Worm (Caenorhabditis elegans) whole organism, L4 larva: ENCODE data around the gene his-71.

Source experiments
- lin-1 ChIP-seq: fragments of 200-800 bp; sonication (Bioruptor generic); IDR thresholded peaks from 2 replicates; pipeline ENCODE4 v1.3.6; 2022; ENCODE audit warnings: missing genetic modification reagents, missing genetic modification characterization, missing compliant biosample characterization
- madf-9 ChIP-seq: fragments of 200-800 bp; sonication (Bioruptor generic); conservative IDR thresholded peaks from 2 replicates; pipeline ENCODE4 v1.3.6; 2022; ENCODE audit warnings: missing genetic modification reagents, missing genetic modification characterization, missing compliant biosample characterization
- mdl-1 ChIP-seq, 2 experiments: fragments of 150-350 bp in 1 of 2; sonication (generic microtip) in 1 of 2; optimal IDR thresholded peaks; 2 replicates each; lab custom pipeline; 2014 to 2017; ENCODE audit warnings: missing biosample characterization in 2 of 2, missing genetic modification characterization in 2 of 2

ce11 chrX:7988457-7988856 is 6.6 kb upstream of the his-71 start:
- TF ChIP-seq lin-1 (no peak), madf-9 (GFP tag; lab: Robert Waterston, UW) (no peak), mdl-1 (tag; optimal IDR thresholded peaks at IDR 0.05; lab: Kevin White, UChicago) (no peak)
